Worm (Caenorhabditis elegans) whole organism, young adult: ENCODE measurements around the gene srh-214.

Experiments used
- F33H1.4 ChIP-seq: fragments of 200-800 bp; sonication (Bioruptor generic); IDR thresholded peaks from 2 replicates; pipeline ENCODE4 v1.3.6; 2022; ENCODE audit warnings: missing genetic modification reagents, missing genetic modification characterization, missing compliant biosample characterization
- F37B4.10 ChIP-seq: fragments of 200-800 bp; sonication (Bioruptor generic); IDR thresholded peaks from 2 replicates; pipeline ENCODE4 v1.3.6; 2022; ENCODE audit warnings: missing genetic modification characterization, missing compliant biosample characterization
- T26A5.8 ChIP-seq: sonication (generic microtip); optimal IDR thresholded peaks from 2 replicates; lab custom pipeline; 2016; ENCODE audit warnings: missing genetic modification characterization, missing compliant biosample characterization
- Y67H2A.10 ChIP-seq: fragments of 200-800 bp; sonication (Bioruptor generic); conservative IDR thresholded peaks from 2 replicates; pipeline ENCODE4 v1.3.6; 2022; ENCODE audit warnings: missing genetic modification reagents, missing genetic modification characterization, missing compliant biosample characterization
- nhr-80 ChIP-seq: sonication (generic microtip); optimal IDR thresholded peaks from 2 replicates; lab custom pipeline; 2016; ENCODE audit warnings: missing genetic modification characterization, missing compliant biosample characterization
- pha-4 ChIP-seq: fragments of 150-350 bp; sonication (generic microtip); optimal IDR thresholded peaks from 2 replicates; lab custom pipeline; 2014; ENCODE audit warnings: missing biosample characterization, missing genetic modification reagents, missing genetic modification characterization
- ztf-22 ChIP-seq: fragments of 200-800 bp; sonication (Bioruptor generic); optimal IDR thresholded peaks from 2 replicates; lab custom pipeline; 2018; ENCODE audit warnings: mild to moderate bottlenecking, missing genetic modification characterization, moderate library complexity, missing compliant biosample characterization
- ztf-25 ChIP-seq: fragments of 200-800 bp; sonication (Bioruptor generic); IDR thresholded peaks from 2 replicates; pipeline ENCODE4 v1.3.6; 2022; ENCODE audit warnings: missing genetic modification reagents, missing genetic modification characterization, missing compliant biosample characterization

DNA sequence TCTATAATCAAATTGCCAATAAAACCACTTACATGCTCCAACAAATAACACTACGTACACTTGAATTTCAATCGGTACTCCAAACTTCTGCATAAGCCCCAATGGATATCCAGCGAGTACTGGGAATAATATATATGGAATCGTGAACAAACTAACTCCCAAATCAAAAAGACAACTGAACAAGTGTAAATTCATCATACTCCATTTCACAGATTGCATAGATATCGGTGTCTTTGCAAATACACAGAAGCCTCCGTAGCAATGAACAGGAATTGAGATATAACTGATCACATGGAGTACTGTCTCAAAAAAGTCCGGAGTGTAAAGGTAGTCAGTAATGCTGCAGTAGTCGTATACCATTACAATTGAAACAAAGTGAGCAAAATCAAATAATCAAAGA, at the start of gene srh-214:
- TF ChIP-seq F37B4.10, result no peak
- no peak for TF ChIP-seq nhr-80 (tag; lab: Kevin White, UChicago)
- no peak for TF ChIP-seq T26A5.8
- TF ChIP-seq F33H1.4 (GFP tag; lab: Robert Waterston, UW), result no peak
- TF ChIP-seq ztf-22 (GFP tag; lab: Kevin White, UChicago), result no peak
- TF ChIP-seq Y67H2A.10 (GFP tag; lab: Robert Waterston, UW), result no peak
- no peak for TF ChIP-seq pha-4
- no peak for TF ChIP-seq ztf-25 (GFP tag; lab: Robert Waterston, UW)
